Fruit fly (Drosophila melanogaster): ENCODE data around the gene Ddr.

DNA sequence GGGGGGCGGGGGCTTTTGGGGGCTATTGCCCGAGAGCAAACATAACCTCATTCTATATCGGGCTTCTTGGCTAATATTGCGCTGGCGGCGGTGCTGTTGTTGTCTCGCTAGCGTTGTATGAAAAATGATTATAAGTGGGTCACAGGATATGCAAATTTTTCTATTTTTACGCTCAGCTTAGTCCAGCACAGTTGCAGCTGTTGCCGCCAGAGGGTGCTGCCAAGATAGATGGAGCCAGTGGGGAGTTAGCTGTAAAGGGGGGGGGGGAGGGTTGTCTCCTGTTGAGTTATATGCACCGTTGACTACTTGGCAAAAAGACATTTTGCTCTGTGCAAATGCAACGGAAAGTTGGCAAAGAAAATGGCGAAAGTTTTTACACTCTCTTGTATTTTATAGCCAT, 32.0 kb upstream of the Ddr start:
- TF ChIP-seq sv (GFP tag; optimal IDR thresholded peaks at IDR 0.05): no peak
- no peak for TF ChIP-seq br (GFP tag; optimal IDR thresholded peaks at IDR 0.05)
- no peak for TF ChIP-seq pan (optimal IDR thresholded peaks at IDR 0.05)

All from whole organism, wandering third instar larva.